Worm (Caenorhabditis elegans) whole organism, L3 larva: ENCODE data around the gene ptb-1.

Source experiments
- ama-1 ChIP-seq: fragments of 150-350 bp; optimal IDR thresholded peaks from 2 replicates; lab custom pipeline; 2018
- ceh-28 ChIP-seq: fragments of 150-350 bp; optimal IDR thresholded peaks from 2 replicates; lab custom pipeline; 2014; ENCODE audit warnings: missing biosample characterization, missing genetic modification reagents, missing genetic modification characterization
- ceh-82 ChIP-seq: fragments of 150-350 bp; optimal IDR thresholded peaks from 2 replicates; lab custom pipeline; 2014; ENCODE audit warnings: missing biosample characterization, missing genetic modification characterization
- egl-27 ChIP-seq: sonication (generic microtip); optimal IDR thresholded peaks from 4 replicates; lab custom pipeline; 2017; ENCODE audit warnings: missing biosample characterization, missing genetic modification reagents, missing genetic modification characterization
- elt-2 ChIP-seq: sonication (generic microtip); optimal IDR thresholded peaks from 2 replicates; lab custom pipeline; 2016; ENCODE audit warnings: missing genetic modification reagents, mild to moderate bottlenecking, missing genetic modification characterization, missing compliant biosample characterization
- fkh-10 ChIP-seq: sonication (generic microtip); optimal IDR thresholded peaks from 2 replicates; lab custom pipeline; 2017; ENCODE audit warnings: missing biosample characterization, missing genetic modification reagents, missing genetic modification characterization
- nhr-11 ChIP-seq: fragments of 150-350 bp; optimal IDR thresholded peaks from 2 replicates; lab custom pipeline; 2014; ENCODE audit warnings: missing biosample characterization, missing genetic modification characterization
- nhr-23 ChIP-seq: fragments of 150-350 bp; optimal IDR thresholded peaks from 2 replicates; lab custom pipeline; 2014; ENCODE audit warnings: missing biosample characterization, missing genetic modification reagents, missing genetic modification characterization
- pha-4 ChIP-seq: fragments of 150-350 bp; optimal IDR thresholded peaks from 2 replicates; lab custom pipeline; 2014; ENCODE audit warnings: missing biosample characterization, missing genetic modification reagents, missing genetic modification characterization
- snpc-4 ChIP-seq: fragments of 150-350 bp; optimal IDR thresholded peaks from 2 replicates; lab custom pipeline; 2014; ENCODE audit warnings: missing biosample characterization, missing genetic modification characterization
- unc-62 ChIP-seq: fragments of 150-350 bp; sonication (generic microtip); optimal IDR thresholded peaks from 4 replicates; lab custom pipeline; 2014; ENCODE audit warnings: missing biosample characterization, missing genetic modification reagents, missing genetic modification characterization

ce11 chrII:10657632-10658108 lies 17.7 kb upstream of the ptb-1 start, which contains the start of gene lact-3:
- TF ChIP-seq ceh-82 (tag; lab: Kevin White, UChicago) (no peak), ama-1 (lab: Kevin White, UChicago) (peak; percentile 48), egl-27 (tag; lab: Kevin White, UChicago) (no peak), nhr-11 (tag; lab: Kevin White, UChicago) (no peak), nhr-23 (tag; lab: Kevin White, UChicago) (peak; percentile 69), snpc-4 (no peak), elt-2 (tag; lab: Kevin White, UChicago) (peak; percentile 70), fkh-10 (no peak), pha-4 (tag; lab: Kevin White, UChicago) (no peak), ceh-28 (tag; lab: Kevin White, UChicago) (no peak), unc-62 (no peak)
